Worm (Caenorhabditis elegans): Measurements from ENCODE around the gene srx-86.

DNA sequence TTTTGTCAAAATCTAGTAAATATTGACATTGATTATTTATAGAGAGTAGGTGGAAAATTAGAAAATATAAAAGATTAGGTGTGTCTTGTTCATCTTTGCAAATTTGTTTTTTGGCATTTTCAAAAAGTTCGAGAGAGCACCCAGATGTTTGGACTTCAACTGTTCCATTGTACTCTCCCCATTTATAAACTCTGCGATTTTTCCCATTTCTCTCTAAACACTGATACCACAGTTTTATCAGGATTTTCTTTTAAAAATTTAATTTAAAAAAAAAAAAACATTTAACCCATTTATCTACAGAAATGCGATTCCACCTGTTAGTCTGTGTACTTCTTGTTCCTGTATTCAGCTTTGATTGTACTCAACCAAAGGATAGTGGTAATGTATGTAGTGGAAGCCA lies 50.3 kb downstream of the srx-86 start, which contains the start of gene tag-290:
- no peak for TF ChIP-seq T22C8.4 (GFP tag; IDR thresholded peaks at IDR 0.05)
- no peak for TF ChIP-seq ref-1 (GFP tag; conservative IDR thresholded peaks at IDR 0.05)
- TF ChIP-seq flt-1 (GFP tag; IDR thresholded peaks at IDR 0.05) = no peak
- TF ChIP-seq klf-2 (GFP tag; conservative IDR thresholded peaks at IDR 0.05) = no peak
- TF ChIP-seq tab-1 (GFP tag; IDR thresholded peaks at IDR 0.05) = no peak
- TF ChIP-seq cog-1 (tag; optimal IDR thresholded peaks at IDR 0.05) = no peak
- no peak for TF ChIP-seq ztf-23 (GFP tag; IDR thresholded peaks at IDR 0.05)

Measured in whole organism, midembryonic.